Comparison of ENCODE assay signal across 4 fruit fly cellular contexts in the genomic region with DNA sequence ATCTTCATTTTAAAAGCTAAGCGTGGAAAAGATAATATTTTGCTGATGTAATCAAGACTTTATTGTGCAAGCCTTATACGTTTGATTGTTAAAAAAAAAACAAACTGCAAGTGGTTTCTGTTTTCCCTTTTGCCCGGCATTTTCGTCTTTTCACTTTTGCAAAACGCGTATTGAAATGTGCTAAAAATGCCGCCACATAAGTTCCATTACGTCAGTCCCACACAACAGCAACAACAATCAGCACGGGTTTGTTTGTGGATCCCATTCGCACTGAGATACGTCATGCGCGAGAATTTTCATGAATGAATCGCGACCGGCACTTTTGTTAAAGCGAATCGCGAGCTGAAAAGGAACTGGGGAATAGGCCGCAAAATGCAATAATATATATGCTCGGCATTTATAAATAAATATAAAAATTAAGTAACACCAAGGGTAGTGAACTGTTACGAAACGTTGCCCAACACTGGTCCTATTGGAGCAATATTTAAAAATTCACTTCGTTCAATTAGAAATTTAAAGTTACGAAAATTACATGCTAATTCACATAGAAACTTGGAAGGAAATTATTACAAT.
TF ChIP-seq lines count a peak whose summit lies in the region.

No protein-coding gene starts in this region.

TF ChIP-seq in whole organism, adult, 20 proteins besides CTCF, POLR2A, EP300 and RAD21 (continued from another document):
- peak; percentile 88 for TF ChIP-seq Mnt (GFP tag; optimal IDR thresholded peaks at IDR 0.05; lab: Kevin White, UChicago)
- TF ChIP-seq CG7045 (GFP tag; optimal IDR thresholded peaks at IDR 0.05; lab: Kevin White, UChicago): peak; percentile 59
- TF ChIP-seq CG11617 (GFP tag; optimal IDR thresholded peaks at IDR 0.05; lab: Kevin White, UChicago): peak; percentile 60

TF ChIP-seq in whole organism, embryonic, 481 proteins besides CTCF, POLR2A, EP300 and RAD21 (continued from another document and continues in another):
- TF ChIP-seq vfl (GFP tag; optimal IDR thresholded peaks at IDR 0.05; lab: Kevin White, UChicago) (no peak), CG8281 (tag; optimal IDR thresholded peaks at IDR 0.05; lab: Kevin White, UChicago) (no peak), C15 (GFP tag; IDR thresholded peaks at IDR 0.05; lab: Robert Waterston, UW) (no peak), bcd (GFP tag; optimal IDR thresholded peaks at IDR 0.05; lab: Kevin White, UChicago) (no peak), CG14710 (tag; optimal IDR thresholded peaks at IDR 0.05; lab: Kevin White, UChicago) (peak; percentile 17), CG13624 (GFP tag; optimal IDR thresholded peaks at IDR 0.05; lab: Kevin White, UChicago) (no peak), jing (GFP tag; optimal IDR thresholded peaks at IDR 0.05; lab: Kevin White, UChicago) (no peak), E2f2 (GFP tag; IDR thresholded peaks at IDR 0.05; lab: Robert Waterston, UW) (no peak), CG18599 (GFP tag; optimal IDR thresholded peaks at IDR 0.05; lab: Kevin White, UChicago) (peak; percentile 76), CG7839 (tag; optimal IDR thresholded peaks at IDR 0.05; lab: Kevin White, UChicago) (peak; percentile 35), Asciz (GFP tag; optimal IDR thresholded peaks at IDR 0.05; lab: Kevin White, UChicago) (peak; percentile 22), chm (GFP tag; IDR thresholded peaks at IDR 0.05; lab: Robert Waterston, UW) (no peak), CG10565 (GFP tag; optimal IDR thresholded peaks at IDR 0.05; lab: Kevin White, UChicago) (no peak), CG7357 (GFP tag; IDR thresholded peaks at IDR 0.05; lab: Robert Waterston, UW) (no peak), CG7372 (GFP tag; IDR thresholded peaks at IDR 0.05; lab: Robert Waterston, UW) (no peak), Hmr (GFP tag; optimal IDR thresholded peaks at IDR 0.05; lab: Kevin White, UChicago) (peak; percentile 50), Hand (GFP tag; optimal IDR thresholded peaks at IDR 0.05; lab: Kevin White, UChicago) (peak; percentile 35), D19B (GFP tag; optimal IDR thresholded peaks at IDR 0.05; lab: Kevin White, UChicago) (peak; percentile 6), sqz (GFP tag; optimal IDR thresholded peaks at IDR 0.05; lab: Kevin White, UChicago) (no peak), cwo (GFP tag; optimal IDR thresholded peaks at IDR 0.05; lab: Kevin White, UChicago) (peak; percentile 63), Abd-B (GFP tag; optimal IDR thresholded peaks at IDR 0.05; lab: Kevin White, UChicago) (peak; percentile 21), CG3281 (GFP tag; optimal IDR thresholded peaks at IDR 0.05; lab: Kevin White, UChicago) (peak; percentile 73), sens (GFP tag; lab: Kevin White, UChicago) (peak; percentile 91), fd102C (GFP tag; optimal IDR thresholded peaks at IDR 0.05; lab: Kevin White, UChicago) (no peak), chn (GFP tag; optimal IDR thresholded peaks at IDR 0.05; lab: Kevin White, UChicago) (peak; percentile 41), CG4424 (GFP tag; optimal IDR thresholded peaks at IDR 0.05; lab: Kevin White, UChicago) (peak; percentile 44), CG15269 (tag; optimal IDR thresholded peaks at IDR 0.05; lab: Kevin White, UChicago) (peak; percentile 59), CG17912 (GFP tag; optimal IDR thresholded peaks at IDR 0.05; lab: Kevin White, UChicago) (peak; percentile 5), Dip3 (GFP tag; optimal IDR thresholded peaks at IDR 0.05; lab: Kevin White, UChicago) (peak; percentile 43), shn (GFP tag; optimal IDR thresholded peaks at IDR 0.05; lab: Kevin White, UChicago) (no peak), CG12659 (GFP tag; optimal IDR thresholded peaks at IDR 0.05; lab: Kevin White, UChicago) (peak; percentile 42), NFAT (GFP tag; IDR thresholded peaks at IDR 0.05; lab: Robert Waterston, UW) (no peak), CG10147 (GFP tag; optimal IDR thresholded peaks at IDR 0.05; lab: Kevin White, UChicago) (peak; percentile 30), stwl (tag; optimal IDR thresholded peaks at IDR 0.05; lab: Kevin White, UChicago) (peak; percentile 62), zfh2 (GFP tag; optimal IDR thresholded peaks at IDR 0.05; lab: Kevin White, UChicago) (peak; percentile 24), CG18619 (GFP tag; optimal IDR thresholded peaks at IDR 0.05; lab: Kevin White, UChicago) (no peak), CG17802 (tag; optimal IDR thresholded peaks at IDR 0.05; lab: Kevin White, UChicago) (no peak), mam (GFP tag; optimal IDR thresholded peaks at IDR 0.05; lab: Kevin White, UChicago) (peak; percentile 24), CG17359 (tag; optimal IDR thresholded peaks at IDR 0.05; lab: Kevin White, UChicago) (peak; percentile 65), onecut (GFP tag; IDR thresholded peaks at IDR 0.05; lab: Robert Waterston, UW) (peak; percentile 60), PHDP (tag; optimal IDR thresholded peaks at IDR 0.05; lab: Kevin White, UChicago) (peak; percentile 64), Hsf (GFP tag; optimal IDR thresholded peaks at IDR 0.05; lab: Kevin White, UChicago) (peak; percentile 51)

TF ChIP-seq in whole organism, prepupa, 60 proteins besides CTCF, POLR2A, EP300 and RAD21 (continued from another document):
- peak; percentile 71 for TF ChIP-seq CG1621 (tag; optimal IDR thresholded peaks at IDR 0.05; lab: Kevin White, UChicago)
- no peak for TF ChIP-seq fd59A (GFP tag; optimal IDR thresholded peaks at IDR 0.05; lab: Kevin White, UChicago)
- TF ChIP-seq CG11294 (GFP tag; IDR thresholded peaks at IDR 0.05; lab: Robert Waterston, UW): no peak
- no peak for TF ChIP-seq CG15336 (GFP tag; IDR thresholded peaks at IDR 0.05; lab: Robert Waterston, UW)
- TF ChIP-seq Eip78C (GFP tag; lab: Kevin White, UChicago): peak; percentile 92
- TF ChIP-seq Hr4 (GFP tag; optimal IDR thresholded peaks at IDR 0.05; lab: Kevin White, UChicago): peak; percentile 78
- TF ChIP-seq CG10631 (GFP tag; optimal IDR thresholded peaks at IDR 0.05; lab: Kevin White, UChicago): peak; percentile 57
- peak; percentile 76 for TF ChIP-seq Met (GFP tag; optimal IDR thresholded peaks at IDR 0.05; lab: Kevin White, UChicago)
- TF ChIP-seq CG4318 (GFP tag; optimal IDR thresholded peaks at IDR 0.05; lab: Kevin White, UChicago): no peak
- TF ChIP-seq CG32006 (GFP tag; optimal IDR thresholded peaks at IDR 0.05; lab: Kevin White, UChicago): peak; percentile 27
- peak; percentile 41 for TF ChIP-seq CG16779 (tag; optimal IDR thresholded peaks at IDR 0.05; lab: Kevin White, UChicago)
- TF ChIP-seq cyc (GFP tag; optimal IDR thresholded peaks at IDR 0.05; lab: Kevin White, UChicago): peak; percentile 37
- peak in 1 of 2 experiments; percentile 42 for TF ChIP-seq salr (GFP tag; optimal IDR thresholded peaks at IDR 0.05; lab: Kevin White, UChicago)
- peak; percentile 25 for TF ChIP-seq Ets96B (tag; optimal IDR thresholded peaks at IDR 0.05; lab: Kevin White, UChicago)
- peak; percentile 6 for TF ChIP-seq CG6808 (GFP tag; optimal IDR thresholded peaks at IDR 0.05; lab: Kevin White, UChicago)
- no peak for TF ChIP-seq CG8119 (GFP tag; IDR thresholded peaks at IDR 0.05; lab: Robert Waterston, UW)
- peak; percentile 68 for TF ChIP-seq acj6 (GFP tag; optimal IDR thresholded peaks at IDR 0.05; lab: Kevin White, UChicago)
- no peak for TF ChIP-seq Hr38 (GFP tag; optimal IDR thresholded peaks at IDR 0.05; lab: Kevin White, UChicago)
- peak; percentile 65 for TF ChIP-seq Eip75B (GFP tag; optimal IDR thresholded peaks at IDR 0.05; lab: Kevin White, UChicago)
- TF ChIP-seq CG6276 (GFP tag; optimal IDR thresholded peaks at IDR 0.05; lab: Kevin White, UChicago): no peak
- TF ChIP-seq achi (GFP tag; optimal IDR thresholded peaks at IDR 0.05; lab: Kevin White, UChicago): peak; percentile 82
- peak; percentile 35 for TF ChIP-seq CG10669 (GFP tag; optimal IDR thresholded peaks at IDR 0.05; lab: Kevin White, UChicago)
- TF ChIP-seq CG6792 (GFP tag; optimal IDR thresholded peaks at IDR 0.05; lab: Kevin White, UChicago): peak; percentile 72
- TF ChIP-seq Eip93F (GFP tag; optimal IDR thresholded peaks at IDR 0.05; lab: Kevin White, UChicago): peak; percentile 80
- peak; percentile 43 for TF ChIP-seq CG31627 (GFP tag; optimal IDR thresholded peaks at IDR 0.05; lab: Kevin White, UChicago)
- TF ChIP-seq CG8319 (GFP tag; optimal IDR thresholded peaks at IDR 0.05; lab: Kevin White, UChicago): peak; percentile 36
- peak; percentile 38 for TF ChIP-seq Blimp-1 (GFP tag; optimal IDR thresholded peaks at IDR 0.05; lab: Kevin White, UChicago)
- no peak for TF ChIP-seq CG11902 (GFP tag; optimal IDR thresholded peaks at IDR 0.05; lab: Kevin White, UChicago)
- TF ChIP-seq Hr39 (GFP tag; optimal IDR thresholded peaks at IDR 0.05; lab: Kevin White, UChicago): peak; percentile 34
- TF ChIP-seq CG8632 (GFP tag; optimal IDR thresholded peaks at IDR 0.05; lab: Kevin White, UChicago): peak; percentile 39
- peak; percentile 75 for TF ChIP-seq topi (GFP tag; optimal IDR thresholded peaks at IDR 0.05; lab: Kevin White, UChicago)
- TF ChIP-seq fkh (GFP tag; optimal IDR thresholded peaks at IDR 0.05; lab: Kevin White, UChicago): no peak
- TF ChIP-seq Sox102F (GFP tag; optimal IDR thresholded peaks at IDR 0.05; lab: Kevin White, UChicago): peak; percentile 82
- TF ChIP-seq OdsH (GFP tag; optimal IDR thresholded peaks at IDR 0.05; lab: Kevin White, UChicago): peak; percentile 70
- no peak for TF ChIP-seq dac (GFP tag; optimal IDR thresholded peaks at IDR 0.05; lab: Kevin White, UChicago)
- TF ChIP-seq CG11762 (GFP tag; optimal IDR thresholded peaks at IDR 0.05; lab: Kevin White, UChicago; ENCODE audit: insufficient read depth): peak; percentile 59
- no peak for TF ChIP-seq eg (GFP tag; IDR thresholded peaks at IDR 0.05; lab: Robert Waterston, UW)
- TF ChIP-seq CG34406 (GFP tag; optimal IDR thresholded peaks at IDR 0.05; lab: Kevin White, UChicago): peak; percentile 49
- TF ChIP-seq fd85E (GFP tag; optimal IDR thresholded peaks at IDR 0.05; lab: Kevin White, UChicago): peak; percentile 21
- no peak for TF ChIP-seq spab (GFP tag; optimal IDR thresholded peaks at IDR 0.05; lab: Kevin White, UChicago)
- peak; percentile 78 for TF ChIP-seq pdm3 (GFP tag; optimal IDR thresholded peaks at IDR 0.05; lab: Kevin White, UChicago)
- peak; percentile 24 to 27 for TF ChIP-seq ss (GFP tag; optimal IDR thresholded peaks at IDR 0.05; lab: Kevin White, UChicago)
TF ChIP-seq in whole organism, prepupa: peak in this region for 43.

TF ChIP-seq in whole organism, wandering third instar larva, 38 proteins besides CTCF, POLR2A, EP300 and RAD21 (continued from another document):
- TF ChIP-seq woc (GFP tag; optimal IDR thresholded peaks at IDR 0.05; lab: Kevin White, UChicago) (peak; percentile 47), fru (GFP tag; optimal IDR thresholded peaks at IDR 0.05; lab: Kevin White, UChicago) (peak; percentile 73), jim (GFP tag; optimal IDR thresholded peaks at IDR 0.05; lab: Kevin White, UChicago) (no peak), brk (GFP tag; optimal IDR thresholded peaks at IDR 0.05; lab: Kevin White, UChicago) (peak; percentile 86), OdsH (GFP tag; optimal IDR thresholded peaks at IDR 0.05; lab: Kevin White, UChicago) (peak; percentile 71), Hr78 (GFP tag; optimal IDR thresholded peaks at IDR 0.05; lab: Kevin White, UChicago) (no peak), Hr83 (GFP tag; optimal IDR thresholded peaks at IDR 0.05; lab: Kevin White, UChicago; ENCODE audit: poor library complexity, severe bottlenecking) (peak; percentile 39), CG32264 (GFP tag; optimal IDR thresholded peaks at IDR 0.05; lab: Kevin White, UChicago) (peak; percentile 24), Hnf4 (GFP tag; optimal IDR thresholded peaks at IDR 0.05; lab: Kevin White, UChicago) (peak; percentile 72), Sp1 (GFP tag; optimal IDR thresholded peaks at IDR 0.05; lab: Kevin White, UChicago) (peak; percentile 37), CrebA (GFP tag; optimal IDR thresholded peaks at IDR 0.05; lab: Kevin White, UChicago; ENCODE audit: borderline replicate concordance) (no peak), h (GFP tag; optimal IDR thresholded peaks at IDR 0.05; lab: Kevin White, UChicago) (peak; percentile 84), pan (optimal IDR thresholded peaks at IDR 0.05; lab: Kevin White, UChicago) (no peak), sage (GFP tag; optimal IDR thresholded peaks at IDR 0.05; lab: Kevin White, UChicago) (peak; percentile 49), Mio (GFP tag; optimal IDR thresholded peaks at IDR 0.05; lab: Kevin White, UChicago) (no peak), dmrt93B (GFP tag; optimal IDR thresholded peaks at IDR 0.05; lab: Kevin White, UChicago) (no peak), Abd-B (GFP tag; optimal IDR thresholded peaks at IDR 0.05; lab: Kevin White, UChicago) (no peak)
